Worm (Caenorhabditis elegans) whole organism, young adult: Measurements from ENCODE around the gene Y53G8AR.5.
A peak's percentile ranks its signal among the peaks of the same experiment; 100 is the strongest.

ENCODE experiments used
- B0261.1 ChIP-seq: sonication (generic microtip); optimal IDR thresholded peaks from 2 replicates; lab custom pipeline; 2016; ENCODE audit warnings: mild to moderate bottlenecking, missing genetic modification characterization, moderate library complexity, missing compliant biosample characterization
- C17E4.6 ChIP-seq: fragments of 200-800 bp; sonication (Bioruptor generic); IDR thresholded peaks from 2 replicates; pipeline ENCODE4 v1.3.6; 2022; ENCODE audit warnings: missing genetic modification reagents, missing genetic modification characterization, missing compliant biosample characterization
- F23B12.7 ChIP-seq: sonication (generic microtip); optimal IDR thresholded peaks from 2 replicates; lab custom pipeline; 2017; ENCODE audit warnings: missing genetic modification characterization, mild to moderate bottlenecking, missing compliant biosample characterization, antibody characterized with exemption, moderate library complexity; ENCODE audit not compliant: insufficient read depth
- F49E8.2 ChIP-seq: sonication (generic microtip); optimal IDR thresholded peaks from 3 replicates; lab custom pipeline; 2017; ENCODE audit warnings: missing genetic modification characterization, mild to moderate bottlenecking, missing compliant biosample characterization, antibody characterized with exemption, moderate library complexity; ENCODE audit not compliant: insufficient read depth
- F57C9.4 ChIP-seq: sonication (generic microtip); optimal IDR thresholded peaks from 2 replicates; lab custom pipeline; 2017; ENCODE audit warnings: mild to moderate bottlenecking, missing genetic modification characterization, missing compliant biosample characterization
- K12H6.12 ChIP-seq: fragments of 200-800 bp; sonication (Bioruptor generic); optimal IDR thresholded peaks from 2 replicates; lab custom pipeline; 2018; ENCODE audit warnings: mild to moderate bottlenecking, missing genetic modification characterization, missing compliant biosample characterization
- Y53G8AR.9 ChIP-seq: fragments of 200-800 bp; sonication (Bioruptor generic); conservative IDR thresholded peaks from 2 replicates; pipeline ENCODE4 v1.3.6; 2022; ENCODE audit warnings: missing genetic modification reagents, missing genetic modification characterization, missing compliant biosample characterization
- ama-1 ChIP-seq, 3 experiments: fragments of 150-350 bp in 1 of 3; sonication (generic microtip) in 2 of 3; optimal IDR thresholded peaks; 2 replicates each; lab custom pipeline; 2014 to 2018; ENCODE audit warnings: missing biosample characterization in 2 of 3, missing genetic modification characterization in 2 of 3, missing genetic modification reagents in 2 of 3
- athp-1 ChIP-seq: sonication (generic microtip); optimal IDR thresholded peaks from 2 replicates; lab custom pipeline; 2017; ENCODE audit warnings: mild to moderate bottlenecking, missing genetic modification characterization, missing compliant biosample characterization
- attf-6 ChIP-seq: fragments of 200-800 bp; sonication (Bioruptor generic); IDR thresholded peaks from 2 replicates; pipeline ENCODE4 v1.3.6; 2022; ENCODE audit warnings: missing genetic modification reagents, missing genetic modification characterization, missing compliant biosample characterization
- cebp-2 ChIP-seq: fragments of 200-800 bp; sonication (Bioruptor generic); IDR thresholded peaks from 2 replicates; pipeline ENCODE4 v1.3.6; 2022; ENCODE audit warnings: missing genetic modification characterization, missing compliant biosample characterization
- ceh-100 ChIP-seq: fragments of 200-800 bp; sonication (Bioruptor generic); IDR thresholded peaks from 2 replicates; pipeline ENCODE4 v1.3.6; 2022; ENCODE audit warnings: missing genetic modification reagents, missing genetic modification characterization, missing compliant biosample characterization
- ceh-27 ChIP-seq: fragments of 200-800 bp; sonication (Bioruptor generic); optimal IDR thresholded peaks from 2 replicates; lab custom pipeline; 2018; ENCODE audit warnings: mild to moderate bottlenecking, missing genetic modification characterization, moderate library complexity, missing compliant biosample characterization
- ceh-79 ChIP-seq: sonication (generic microtip); optimal IDR thresholded peaks from 2 replicates; lab custom pipeline; 2017; ENCODE audit warnings: mild to moderate bottlenecking, missing genetic modification characterization, missing compliant biosample characterization
- efl-1 ChIP-seq: fragments of 150-350 bp; optimal IDR thresholded peaks from 2 replicates; lab custom pipeline; 2014; ENCODE audit warnings: missing biosample characterization, missing genetic modification reagents, missing genetic modification characterization
- egl-44 ChIP-seq: fragments of 200-800 bp; sonication (Bioruptor generic); IDR thresholded peaks from 2 replicates; pipeline ENCODE4 v1.3.6; 2022; ENCODE audit warnings: missing genetic modification reagents, missing genetic modification characterization, missing compliant biosample characterization
- him-1 ChIP-seq: sonication (generic microtip); optimal IDR thresholded peaks from 2 replicates; lab custom pipeline; 2016; ENCODE audit warnings: missing genotype, missing genetic modification reagents, missing genetic modification characterization, missing compliant biosample characterization
- hmg-1.2 ChIP-seq: fragments of 200-800 bp; sonication (Bioruptor generic); IDR thresholded peaks from 2 replicates; pipeline ENCODE4 v1.3.6; 2022; ENCODE audit warnings: missing genetic modification reagents, missing genetic modification characterization, missing compliant biosample characterization
- let-607 ChIP-seq, 2 experiments: fragments of 200-800 bp in 1 of 2; sonication (Bioruptor generic) in 1 of 2; sonication (generic microtip) in 1 of 2; optimal IDR thresholded peaks; 2 replicates each; lab custom pipeline; 2016 to 2018; ENCODE audit warnings: mild to moderate bottlenecking in 2 of 2, missing compliant biosample characterization in 2 of 2, missing genetic modification characterization in 2 of 2, moderate library complexity in 2 of 2, missing genotype in 1 of 2
- lin-26 ChIP-seq: fragments of 200-800 bp; sonication (Bioruptor generic); IDR thresholded peaks from 2 replicates; pipeline ENCODE4 v1.3.6; 2022; ENCODE audit warnings: missing genetic modification reagents, missing genetic modification characterization, missing compliant biosample characterization
- lin-54 ChIP-seq: fragments of 200-800 bp; sonication (Bioruptor generic); optimal IDR thresholded peaks from 2 replicates; lab custom pipeline; 2018; ENCODE audit warnings: mild to moderate bottlenecking, missing genetic modification characterization, missing compliant biosample characterization
- madf-8 ChIP-seq: fragments of 200-800 bp; sonication (Bioruptor generic); conservative IDR thresholded peaks from 2 replicates; pipeline ENCODE4 v1.3.6; 2022; ENCODE audit warnings: missing genetic modification reagents, missing genetic modification characterization, missing compliant biosample characterization
- mel-28 ChIP-seq: sonication (generic microtip); optimal IDR thresholded peaks from 2 replicates; lab custom pipeline; 2016; ENCODE audit warnings: borderline replicate concordance, mild to moderate bottlenecking, missing genetic modification characterization, missing compliant biosample characterization
- mxl-1 ChIP-seq: sonication (generic microtip); optimal IDR thresholded peaks from 2 replicates; lab custom pipeline; 2016; ENCODE audit warnings: missing genetic modification characterization, missing compliant biosample characterization
- nfyb-1 ChIP-seq: fragments of 200-800 bp; sonication (Bioruptor generic); IDR thresholded peaks from 2 replicates; pipeline ENCODE4 v1.3.6; 2022; ENCODE audit warnings: missing genetic modification reagents, missing genetic modification characterization, missing compliant biosample characterization
- nhr-179 ChIP-seq: sonication (generic microtip); optimal IDR thresholded peaks from 2 replicates; lab custom pipeline; 2016; ENCODE audit warnings: mild to moderate bottlenecking, missing genetic modification characterization, missing compliant biosample characterization
- nhr-90 ChIP-seq: sonication (generic microtip); optimal IDR thresholded peaks from 2 replicates; lab custom pipeline; 2016; ENCODE audit warnings: missing genotype, mild to moderate bottlenecking, missing genetic modification characterization, missing compliant biosample characterization
- pbrm-1 ChIP-seq: fragments of 200-800 bp; sonication (Bioruptor generic); IDR thresholded peaks from 2 replicates; pipeline ENCODE4 v1.3.6; 2022; ENCODE audit warnings: missing genetic modification reagents, missing genetic modification characterization, missing compliant biosample characterization
- repo-1 ChIP-seq: sonication (generic microtip); optimal IDR thresholded peaks from 2 replicates; lab custom pipeline; 2017; ENCODE audit warnings: mild to moderate bottlenecking, missing genetic modification characterization, missing compliant biosample characterization
- rpc-1 ChIP-seq, 2 experiments: fragments of 150-350 bp in 1 of 2; sonication (generic microtip) in 1 of 2; optimal IDR thresholded peaks; 2 replicates each; lab custom pipeline; 2014 to 2018; ENCODE audit warnings: missing biosample characterization in 1 of 2, missing genetic modification characterization in 1 of 2, missing genetic modification reagents in 1 of 2, missing genotype in 1 of 2
- snpc-1.1 ChIP-seq: sonication (generic microtip); optimal IDR thresholded peaks from 2 replicates; lab custom pipeline; 2017; ENCODE audit warnings: missing genetic modification characterization, mild to moderate bottlenecking, missing compliant biosample characterization, antibody characterized with exemption, moderate library complexity, missing genotype, missing genetic modification reagents; ENCODE audit not compliant: insufficient read depth
- snpc-1.3 ChIP-seq: sonication (generic microtip); optimal IDR thresholded peaks from 2 replicates; lab custom pipeline; 2017; ENCODE audit warnings: missing genetic modification characterization, mild to moderate bottlenecking, missing compliant biosample characterization, antibody characterized with exemption, moderate library complexity, missing genotype, missing genetic modification reagents; ENCODE audit not compliant: insufficient read depth
- snpc-3.4 ChIP-seq: sonication (generic microtip); optimal IDR thresholded peaks from 2 replicates; lab custom pipeline; 2017; ENCODE audit warnings: missing genetic modification characterization, mild to moderate bottlenecking, missing compliant biosample characterization, antibody characterized with exemption, moderate library complexity, missing genotype, missing genetic modification reagents
- tbp1 ChIP-seq: fragments of 200-800 bp; sonication (Bioruptor generic); optimal IDR thresholded peaks from 2 replicates; lab custom pipeline; 2018; ENCODE audit warnings: mild to moderate bottlenecking, missing genetic modification characterization, missing compliant biosample characterization
- tlf-1 ChIP-seq: fragments of 200-800 bp; sonication (Bioruptor generic); optimal IDR thresholded peaks from 2 replicates; lab custom pipeline; 2018; ENCODE audit warnings: mild to moderate bottlenecking, missing genetic modification characterization, missing compliant biosample characterization
- unc-62 ChIP-seq: fragments of 150-350 bp; optimal IDR thresholded peaks from 2 replicates; lab custom pipeline; 2014; ENCODE audit warnings: missing biosample characterization, missing genetic modification reagents, missing genetic modification characterization
- xnd-1 ChIP-seq: sonication (generic microtip); optimal IDR thresholded peaks from 2 replicates; lab custom pipeline; 2016; ENCODE audit warnings: missing genotype, missing genetic modification reagents, missing genetic modification characterization, missing compliant biosample characterization
- zim-3 ChIP-seq: sonication (generic microtip); optimal IDR thresholded peaks from 2 replicates; lab custom pipeline; 2017; ENCODE audit warnings: mild to moderate bottlenecking, missing genetic modification characterization, moderate library complexity, missing compliant biosample characterization
- ztf-25 ChIP-seq: fragments of 200-800 bp; sonication (Bioruptor generic); IDR thresholded peaks from 2 replicates; pipeline ENCODE4 v1.3.6; 2022; ENCODE audit warnings: missing genetic modification reagents, missing genetic modification characterization, missing compliant biosample characterization

The Y53G8AR.5 gene

DNA sequence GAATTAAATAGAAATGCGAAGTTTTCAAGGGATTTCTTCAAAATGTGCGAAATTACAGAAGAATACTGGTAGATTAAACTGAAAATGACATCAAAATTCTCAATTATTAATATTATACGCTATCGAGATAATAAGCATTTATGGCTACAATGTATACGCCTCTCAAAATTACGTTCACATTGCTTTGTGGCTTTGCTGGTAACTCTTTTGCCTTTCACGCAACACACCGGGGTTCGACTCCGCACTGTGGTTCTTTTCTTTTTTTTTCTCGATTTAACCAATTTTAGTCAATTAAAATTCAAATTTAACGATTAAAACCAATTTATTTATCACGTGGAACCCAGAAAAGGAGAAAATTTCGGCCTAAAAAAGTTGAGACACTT lies 48.2 kb upstream of the Y53G8AR.5 start (continued):
- TF ChIP-seq ztf-25 (peak; percentile 82), mel-28 (tag; lab: Kevin White, UChicago) (no peak), madf-8 (no peak), nfyb-1 (GFP tag; lab: Robert Waterston, UW) (peak; percentile 80), cebp-2 (peak; percentile 90), efl-1 (no peak), ceh-27 (GFP tag; lab: Kevin White, UChicago) (no peak), lin-54 (GFP tag; lab: Kevin White, UChicago) (peak; percentile 49), unc-62 (no peak), F49E8.2 (tag; lab: Kevin White, UChicago) (peak; percentile 24), pbrm-1 (GFP tag; lab: Robert Waterston, UW) (peak; percentile 47; the same call in 1 of the 2 replicates), repo-1 (peak; percentile 41), zim-3 (tag; lab: Kevin White, UChicago) (peak; percentile 73), ceh-100 (GFP tag; lab: Robert Waterston, UW) (peak; percentile 47), tbp1 (GFP tag; lab: Kevin White, UChicago) (peak; percentile 93), let-607 (tag; optimal IDR thresholded peaks at IDR 0.05; lab: Kevin White, UChicago) (peak; percentile 0 to 53), snpc-3.4 (tag; lab: Kevin White, UChicago) (peak; percentile 74), K12H6.12 (no peak), F23B12.7 (tag; lab: Kevin White, UChicago) (peak; percentile 3), mxl-1 (tag; lab: Kevin White, UChicago) (peak; percentile 88), B0261.1 (tag; lab: Kevin White, UChicago) (peak; percentile 91), nhr-179 (tag; lab: Kevin White, UChicago) (peak; percentile 8), him-1 (tag; lab: Kevin White, UChicago) (peak; percentile 20), attf-6 (peak; percentile 68; the same call in 1 of the 2 replicates), ama-1 (optimal IDR thresholded peaks at IDR 0.05; lab: Kevin White, UChicago) (no peak), ama-1 (GFP tag; optimal IDR thresholded peaks at IDR 0.05; lab: Kevin White, UChicago) (peak; percentile 11 to 93), Y53G8AR.9 (GFP tag; lab: Robert Waterston, UW) (peak; percentile 77), hmg-1.2 (peak; percentile 48), tlf-1 (GFP tag; lab: Kevin White, UChicago) (peak; percentile 33), snpc-1.1 (tag; lab: Kevin White, UChicago) (peak; percentile 40), C17E4.6 (GFP tag; lab: Robert Waterston, UW) (no peak), egl-44 (GFP tag; lab: Robert Waterston, UW) (peak; percentile 67; the same call in 1 of the 2 replicates), F57C9.4 (tag; lab: Kevin White, UChicago) (peak; percentile 28), nhr-90 (tag; lab: Kevin White, UChicago) (peak; percentile 80), rpc-1 (optimal IDR thresholded peaks at IDR 0.05; lab: Kevin White, UChicago) (peak; percentile 84), rpc-1 (tag; optimal IDR thresholded peaks at IDR 0.05; lab: Kevin White, UChicago) (peak; percentile 98), ceh-79 (tag; lab: Kevin White, UChicago) (peak; percentile 26), xnd-1 (peak; percentile 4), lin-26 (GFP tag; lab: Robert Waterston, UW) (peak; percentile 91; the same call in 1 of the 2 replicates), snpc-1.3 (peak; percentile 58), athp-1 (tag; lab: Kevin White, UChicago) (peak; percentile 56)
